Worm (Caenorhabditis elegans) whole organism, late embryonic: ENCODE measurements around the gene nasp-2.

Source experiments
- C08G9.2 ChIP-seq: sonication (generic microtip); optimal IDR thresholded peaks from 2 replicates; lab custom pipeline; 2016; ENCODE audit warnings: mild to moderate bottlenecking, missing genetic modification characterization, moderate library complexity, missing compliant biosample characterization
- C38D4.7 ChIP-seq: fragments of 200-800 bp; sonication (Bioruptor generic); optimal IDR thresholded peaks from 2 replicates; lab custom pipeline; 2018; ENCODE audit warnings: mild to moderate bottlenecking, missing genetic modification characterization, moderate library complexity, missing compliant biosample characterization
- K02D7.2 ChIP-seq: sonication (generic microtip); optimal IDR thresholded peaks from 2 replicates; lab custom pipeline; 2017; ENCODE audit warnings: mild to moderate bottlenecking, missing genetic modification characterization, missing compliant biosample characterization
- T23F11.4 ChIP-seq: fragments of 200-800 bp; sonication (Bioruptor generic); optimal IDR thresholded peaks from 2 replicates; lab custom pipeline; 2018; ENCODE audit warnings: mild to moderate bottlenecking, missing genetic modification characterization, missing compliant biosample characterization
- Y22D7AL.16 ChIP-seq: sonication (generic microtip); optimal IDR thresholded peaks from 2 replicates; lab custom pipeline; 2016; ENCODE audit warnings: missing genetic modification characterization, missing compliant biosample characterization
- ahr-1 ChIP-seq: sonication (generic microtip); optimal IDR thresholded peaks from 2 replicates; lab custom pipeline; 2016; ENCODE audit warnings: missing genetic modification characterization, missing compliant biosample characterization
- ama-1 ChIP-seq: fragments of 150-350 bp; optimal IDR thresholded peaks from 2 replicates; lab custom pipeline; 2014
- ceh-14 ChIP-seq: sonication (generic microtip); optimal IDR thresholded peaks from 2 replicates; lab custom pipeline; 2016; ENCODE audit warnings: missing genotype, missing genetic modification characterization, missing compliant biosample characterization
- ceh-18 ChIP-seq: sonication (generic microtip); optimal IDR thresholded peaks from 2 replicates; lab custom pipeline; 2016; ENCODE audit warnings: missing genetic modification characterization, missing compliant biosample characterization
- ceh-2 ChIP-seq: sonication (generic microtip); optimal IDR thresholded peaks from 2 replicates; lab custom pipeline; 2016; ENCODE audit warnings: missing genotype, missing genetic modification characterization, missing compliant biosample characterization
- ceh-22 ChIP-seq: sonication (generic microtip); optimal IDR thresholded peaks from 2 replicates; lab custom pipeline; 2017; ENCODE audit warnings: missing biosample characterization, missing genetic modification characterization
- ceh-31 ChIP-seq: sonication (generic microtip); optimal IDR thresholded peaks from 2 replicates; lab custom pipeline; 2016; ENCODE audit warnings: missing genetic modification characterization, missing compliant biosample characterization
- ceh-34 ChIP-seq: sonication (generic microtip); optimal IDR thresholded peaks from 2 replicates; lab custom pipeline; 2016; ENCODE audit warnings: mild to moderate bottlenecking, missing genetic modification characterization, missing compliant biosample characterization
- ceh-45 ChIP-seq: fragments of 200-800 bp; sonication (Bioruptor generic); IDR thresholded peaks from 2 replicates; pipeline ENCODE4 v1.3.6; 2022; ENCODE audit warnings: missing genetic modification reagents, missing genetic modification characterization, missing compliant biosample characterization
- ceh-48 ChIP-seq: sonication (generic microtip); optimal IDR thresholded peaks from 2 replicates; lab custom pipeline; 2016; ENCODE audit warnings: missing genetic modification characterization, inconsistent platforms, missing compliant biosample characterization
- ceh-6 ChIP-seq: fragments of 200-800 bp; sonication (Bioruptor generic); optimal IDR thresholded peaks from 2 replicates; lab custom pipeline; 2018; ENCODE audit warnings: mild to moderate bottlenecking, missing genetic modification characterization, missing compliant biosample characterization
- dmd-4 ChIP-seq: sonication (generic microtip); optimal IDR thresholded peaks from 2 replicates; lab custom pipeline; 2016; ENCODE audit warnings: borderline replicate concordance, missing genetic modification characterization, missing compliant biosample characterization
- ets-4 ChIP-seq: sonication (generic microtip); optimal IDR thresholded peaks from 2 replicates; lab custom pipeline; 2016; ENCODE audit warnings: missing genetic modification characterization, missing compliant biosample characterization
- eyg-1 ChIP-seq: sonication (generic microtip); optimal IDR thresholded peaks from 2 replicates; lab custom pipeline; 2016; ENCODE audit warnings: missing genotype, missing genetic modification characterization, missing compliant biosample characterization
- fkh-6 ChIP-seq: sonication (generic microtip); optimal IDR thresholded peaks from 2 replicates; lab custom pipeline; 2016; ENCODE audit warnings: missing genetic modification characterization, missing compliant biosample characterization
- hlh-30 ChIP-seq: sonication (generic microtip); optimal IDR thresholded peaks from 2 replicates; lab custom pipeline; 2017; ENCODE audit warnings: antibody characterized with exemption, missing genetic modification characterization, missing compliant biosample characterization; ENCODE audit not compliant: insufficient read depth
- hlh-8 ChIP-seq: sonication (generic microtip); optimal IDR thresholded peaks from 2 replicates; lab custom pipeline; 2016; ENCODE audit warnings: missing genotype, missing genetic modification characterization, missing compliant biosample characterization
- lim-6 ChIP-seq: sonication (generic microtip); optimal IDR thresholded peaks from 2 replicates; lab custom pipeline; 2016; ENCODE audit warnings: missing genetic modification characterization, missing compliant biosample characterization
- mec-3 ChIP-seq: sonication (generic microtip); optimal IDR thresholded peaks from 2 replicates; lab custom pipeline; 2016; ENCODE audit warnings: borderline replicate concordance, missing genetic modification characterization, missing compliant biosample characterization
- nhr-11 ChIP-seq: fragments of 150-350 bp; optimal IDR thresholded peaks from 2 replicates; lab custom pipeline; 2014; ENCODE audit warnings: missing biosample characterization, missing genetic modification characterization
- npax-4 ChIP-seq: sonication (generic microtip); optimal IDR thresholded peaks from 2 replicates; lab custom pipeline; 2016; ENCODE audit warnings: missing genetic modification characterization, missing compliant biosample characterization
- pag-3 ChIP-seq: sonication (generic microtip); optimal IDR thresholded peaks from 2 replicates; lab custom pipeline; 2016; ENCODE audit warnings: missing compliant biosample characterization, missing genetic modification characterization, borderline replicate concordance
- pax-1 ChIP-seq: fragments of 150-350 bp; optimal IDR thresholded peaks from 2 replicates; lab custom pipeline; 2014; ENCODE audit warnings: missing biosample characterization, missing genetic modification characterization
- pha-4 ChIP-seq: fragments of 150-350 bp; optimal IDR thresholded peaks from 2 replicates; lab custom pipeline; 2018; ENCODE audit warnings: missing biosample characterization, missing genetic modification reagents, missing genetic modification characterization
- rnt-1 ChIP-seq: sonication (generic microtip); optimal IDR thresholded peaks from 2 replicates; lab custom pipeline; 2016; ENCODE audit warnings: missing genetic modification characterization, missing compliant biosample characterization
- sdc-2 ChIP-seq: sonication (generic microtip); optimal IDR thresholded peaks from 2 replicates; lab custom pipeline; 2016; ENCODE audit warnings: missing genotype, missing genetic modification characterization, missing compliant biosample characterization
- sox-2 ChIP-seq: fragments of 200-800 bp; sonication (Bioruptor generic); IDR thresholded peaks from 2 replicates; pipeline ENCODE4 v1.3.6; 2022; ENCODE audit warnings: missing genetic modification reagents, missing genetic modification characterization, missing compliant biosample characterization
- syd-9 ChIP-seq: sonication (generic microtip); optimal IDR thresholded peaks from 2 replicates; lab custom pipeline; 2016; ENCODE audit warnings: mild to moderate bottlenecking, missing genetic modification characterization, moderate library complexity, missing compliant biosample characterization
- tbx-2 ChIP-seq: sonication (generic microtip); optimal IDR thresholded peaks from 2 replicates; lab custom pipeline; 2016; ENCODE audit warnings: missing genetic modification characterization, missing compliant biosample characterization
- tbx-7 ChIP-seq: sonication (generic microtip); optimal IDR thresholded peaks from 2 replicates; lab custom pipeline; 2016; ENCODE audit warnings: missing genotype, missing genetic modification characterization, missing compliant biosample characterization
- unc-3 ChIP-seq, 2 experiments: fragments of 200-800 bp in 1 of 2; sonication (Bioruptor generic) in 1 of 2; sonication (generic microtip) in 1 of 2; conservative IDR thresholded peaks in 1 of 2; optimal IDR thresholded peaks in 1 of 2; 2 replicates each; pipeline versions ENCODE4 v1.3.6 to Lab custom; 2016 to 2022; ENCODE audit warnings: missing compliant biosample characterization in 2 of 2, missing genetic modification characterization in 2 of 2, missing genetic modification reagents in 1 of 2
- unc-55 ChIP-seq: sonication (generic microtip); optimal IDR thresholded peaks from 2 replicates; lab custom pipeline; 2017; ENCODE audit warnings: missing biosample characterization, missing genetic modification reagents, missing genetic modification characterization
- ztf-16 ChIP-seq: sonication (generic microtip); optimal IDR thresholded peaks from 2 replicates; lab custom pipeline; 2017; ENCODE audit warnings: missing genetic modification characterization, missing compliant biosample characterization

nasp-2 gene

ce11 chrV:13324933-13325760 lies 13.1 kb upstream of the nasp-2 start, which contains the start of gene C50B6.7:
Gene C50B6.7, minus strand, starts transcription at chrV:13324983.
- TF ChIP-seq syd-9 (tag; lab: Kevin White, UChicago) (no peak), ama-1 (lab: Kevin White, UChicago) (no peak), ceh-2 (no peak), ztf-16 (tag; lab: Kevin White, UChicago) (no peak), ceh-45 (GFP tag; lab: Robert Waterston, UW) (no peak), fkh-6 (no peak), lim-6 (no peak), ceh-31 (no peak), ceh-18 (no peak), hlh-8 (tag; lab: Kevin White, UChicago) (no peak), ets-4 (tag; lab: Kevin White, UChicago) (no peak), ahr-1 (tag; lab: Kevin White, UChicago) (no peak), hlh-30 (no peak), pax-1 (tag; lab: Kevin White, UChicago) (no peak), dmd-4 (tag; lab: Kevin White, UChicago) (no peak), sox-2 (GFP tag; lab: Robert Waterston, UW) (no peak), tbx-7 (no peak), pha-4 (tag; lab: Kevin White, UChicago) (no peak), pag-3 (tag; lab: Kevin White, UChicago) (no peak), npax-4 (tag; lab: Kevin White, UChicago) (no peak)

DNA sequence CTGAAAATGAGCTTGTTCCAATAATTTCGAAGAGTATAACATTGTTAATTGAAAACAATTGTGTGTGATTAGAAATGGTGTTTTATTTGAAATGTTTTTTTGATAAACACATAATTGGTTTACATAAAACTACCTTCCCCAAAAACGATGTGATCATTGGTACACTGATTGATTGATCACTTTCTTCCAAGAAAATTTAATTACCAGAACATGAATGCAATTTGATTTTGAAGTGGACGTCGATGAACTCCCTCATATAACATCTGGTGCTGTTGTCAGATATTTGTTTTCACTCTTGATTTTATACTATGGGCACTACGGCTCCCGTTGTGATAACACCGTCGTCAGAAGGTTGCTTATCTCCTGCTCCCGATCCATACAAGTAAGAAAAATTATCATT lies 8.6 kb upstream of the nasp-2 start, which contains the start of gene srh-15:
TSS of gene srh-15 (plus strand) at position 301 of the 400 bp plus-strand sequence.
- TF ChIP-seq ceh-48 (tag; lab: Kevin White, UChicago) (no peak), unc-55 (GFP tag; lab: Kevin White, UChicago) (no peak), eyg-1 (tag; lab: Kevin White, UChicago) (no peak), ceh-14 (tag; lab: Kevin White, UChicago) (no peak), ceh-18 (no peak), unc-3 (GFP tag; conservative IDR thresholded peaks at IDR 0.05; lab: Robert Waterston, UW) (no peak), unc-3 (tag; optimal IDR thresholded peaks at IDR 0.05; lab: Kevin White, UChicago) (no peak), ceh-31 (no peak), ama-1 (lab: Kevin White, UChicago) (no peak), Y22D7AL.16 (tag; lab: Kevin White, UChicago) (no peak), ztf-16 (tag; lab: Kevin White, UChicago) (no peak)

ce11 chrV:13317911-13318502 lies 5.9 kb upstream of the nasp-2 start, which contains the start of the genes col-161 and srh-18:
Gene col-161, minus strand, starts transcription at chrV:13318011.
Gene srh-18, plus strand, starts transcription at chrV:13318452.
- TF ChIP-seq syd-9 (tag; lab: Kevin White, UChicago) = no peak
- TF ChIP-seq ztf-16 (tag; lab: Kevin White, UChicago) = no peak
- TF ChIP-seq C38D4.7 = no peak
- no peak for TF ChIP-seq eyg-1 (tag; lab: Kevin White, UChicago)
- no peak for TF ChIP-seq tbx-2
- TF ChIP-seq mec-3 (tag; lab: Kevin White, UChicago) = no peak
- TF ChIP-seq C08G9.2 (tag; lab: Kevin White, UChicago) = no peak
- TF ChIP-seq nhr-11 = no peak
- no peak for TF ChIP-seq T23F11.4 (GFP tag; lab: Kevin White, UChicago)
- TF ChIP-seq ceh-14 (tag; lab: Kevin White, UChicago) = no peak
- no peak for TF ChIP-seq sdc-2 (tag; lab: Kevin White, UChicago)
- no peak for TF ChIP-seq K02D7.2 (tag; lab: Kevin White, UChicago)
- no peak for TF ChIP-seq ceh-2
- TF ChIP-seq ceh-22 (tag; lab: Kevin White, UChicago) = no peak
- no peak for TF ChIP-seq ama-1 (lab: Kevin White, UChicago)
- no peak for TF ChIP-seq ceh-34
- TF ChIP-seq ets-4 (tag; lab: Kevin White, UChicago) = no peak
- TF ChIP-seq lim-6 = no peak
- no peak for TF ChIP-seq ceh-6
- no peak for TF ChIP-seq rnt-1 (tag; lab: Kevin White, UChicago)
